Worm (Caenorhabditis elegans): ENCODE measurements around the gene lipl-5.

lipl-5 gene

DNA sequence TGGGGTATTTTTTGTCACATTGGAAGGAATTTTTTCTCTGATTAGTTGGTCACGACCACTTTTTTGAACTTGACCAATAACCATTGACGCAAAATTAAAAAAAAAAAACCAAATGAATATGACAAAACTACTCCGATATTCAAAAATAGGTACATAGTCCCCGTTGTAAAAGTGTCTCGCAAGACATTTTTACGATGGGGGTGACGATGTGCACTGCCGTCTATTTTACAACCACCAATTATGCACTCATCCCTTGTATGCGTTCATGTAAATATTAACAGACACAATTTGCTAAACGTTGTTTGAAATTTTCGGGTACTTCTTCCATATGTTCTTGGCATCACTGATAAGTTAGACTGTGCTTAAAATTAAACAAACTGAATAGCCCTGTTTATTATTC is 14.2 kb downstream of the lipl-5 start, which contains the start of gene scl-27:
Gene scl-27 (plus strand): TSS at position 301 of the 400 bp plus-strand sequence.
- TF ChIP-seq egl-18 (GFP tag; IDR thresholded peaks at IDR 0.05) (no peak), unc-62 (GFP tag; optimal IDR thresholded peaks at IDR 0.05) (no peak), mxl-1 (tag; optimal IDR thresholded peaks at IDR 0.05) (no peak), ama-1 (optimal IDR thresholded peaks at IDR 0.05) (no peak), ama-1 (GFP tag; optimal IDR thresholded peaks at IDR 0.05) (no peak), snpc-3.4 (tag; optimal IDR thresholded peaks at IDR 0.05) (no peak), ZK185.1 (tag; optimal IDR thresholded peaks at IDR 0.05; ENCODE audit: poor library complexity, severe bottlenecking) (no peak), hlh-12 (tag; optimal IDR thresholded peaks at IDR 0.05) (no peak), F23B12.7 (tag; optimal IDR thresholded peaks at IDR 0.05; ENCODE audit: insufficient read depth) (no peak), aptf-3 (GFP tag; IDR thresholded peaks at IDR 0.05) (no peak), T07F8.4 (tag; optimal IDR thresholded peaks at IDR 0.05) (no peak), rec-8 (tag; optimal IDR thresholded peaks at IDR 0.05) (no peak), sea-2 (GFP tag; IDR thresholded peaks at IDR 0.05) (no peak)

DNA sequence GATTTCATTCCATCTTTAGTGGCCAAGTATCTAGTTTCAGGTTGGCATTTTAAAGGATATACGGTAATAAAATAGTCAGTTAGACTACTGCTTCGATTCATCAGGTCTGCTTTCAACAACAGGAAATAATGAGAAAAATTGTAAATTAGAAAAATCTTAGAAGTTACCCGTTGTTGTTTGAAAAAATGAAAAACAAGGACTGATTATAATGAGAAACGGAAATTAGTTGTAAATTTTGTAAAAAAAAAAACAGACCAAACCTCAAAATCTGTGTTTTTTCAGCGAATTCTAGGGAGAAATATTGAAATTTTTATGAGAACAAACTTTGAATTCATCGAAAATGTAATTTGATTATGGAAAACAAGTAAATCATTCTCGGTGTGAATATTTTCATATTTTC is 17.5 kb downstream of the lipl-5 start, which contains the start of gene srh-62:
Gene srh-62 (minus strand): TSS at position 101 of the 400 bp plus-strand sequence.
- no peak for TF ChIP-seq mxl-1 (tag; optimal IDR thresholded peaks at IDR 0.05)
- TF ChIP-seq madf-8 (GFP tag; conservative IDR thresholded peaks at IDR 0.05), result no peak
- no peak for TF ChIP-seq aptf-2 (GFP tag; conservative IDR thresholded peaks at IDR 0.05)

DNA sequence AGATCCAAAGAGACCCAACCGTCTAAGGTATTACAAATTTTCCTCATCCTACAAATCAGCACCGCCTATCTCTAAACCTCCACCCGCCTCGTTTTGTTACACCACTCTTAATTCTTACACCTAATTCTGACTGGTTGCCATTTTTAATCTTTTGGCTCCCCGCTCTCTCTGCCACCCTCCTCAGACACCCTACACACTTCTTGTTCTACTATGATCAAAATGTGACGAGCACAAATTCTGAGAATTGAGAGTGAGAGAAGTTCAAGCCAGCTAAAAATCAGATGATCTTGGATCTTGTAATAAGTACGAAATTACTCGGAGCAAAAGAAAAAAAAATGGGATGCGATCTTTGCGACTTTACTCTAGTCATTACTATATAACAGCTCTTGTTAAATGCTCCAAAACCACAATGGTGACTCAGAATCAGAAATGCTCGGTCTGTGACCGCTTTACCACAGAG is 18.7 kb downstream of the lipl-5 start, which contains the start of gene nhr-252:
Gene nhr-252 (plus strand): TSS at position 410 of the 460 bp plus-strand sequence.
- TF ChIP-seq F39B2.1 (GFP tag; IDR thresholded peaks at IDR 0.05) (no peak), ceh-27 (GFP tag; optimal IDR thresholded peaks at IDR 0.05) (no peak)

DNA sequence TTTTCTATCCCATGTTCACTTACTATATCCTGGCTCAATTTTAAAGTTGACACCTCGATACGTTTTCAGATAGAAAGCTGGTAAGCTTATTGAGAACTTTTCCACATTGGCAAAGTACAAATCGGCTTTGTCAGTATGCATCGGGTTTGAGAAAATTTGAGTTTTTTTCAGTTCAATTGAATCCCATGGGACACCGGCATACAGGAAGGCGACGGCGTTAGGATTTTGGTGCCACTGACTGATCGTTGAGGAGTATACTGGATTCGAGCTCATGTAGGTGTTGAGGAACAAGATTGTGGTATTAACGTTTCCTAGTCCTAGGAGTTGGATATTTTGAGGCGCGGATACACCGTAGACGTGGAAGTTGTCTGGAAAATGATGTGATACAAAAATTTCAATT is 27.3 kb downstream of the lipl-5 start:
- TF ChIP-seq ztf-25 (GFP tag; IDR thresholded peaks at IDR 0.05) (no peak), D2030.7 (GFP tag; IDR thresholded peaks at IDR 0.05) (no peak), pha-4 (tag; optimal IDR thresholded peaks at IDR 0.05) (no peak), C06A6.2 (GFP tag; conservative IDR thresholded peaks at IDR 0.05) (no peak), nhr-80 (tag; optimal IDR thresholded peaks at IDR 0.05) (no peak), ceh-79 (tag; optimal IDR thresholded peaks at IDR 0.05) (no peak), him-1 (tag; optimal IDR thresholded peaks at IDR 0.05) (no peak), ama-1 (optimal IDR thresholded peaks at IDR 0.05) (no peak), ama-1 (GFP tag; optimal IDR thresholded peaks at IDR 0.05) (no peak), nhr-120 (GFP tag; IDR thresholded peaks at IDR 0.05) (no peak), madf-6 (GFP tag; IDR thresholded peaks at IDR 0.05) (no peak), let-607 (tag; optimal IDR thresholded peaks at IDR 0.05) (no peak), K11D2.4 (GFP tag; IDR thresholded peaks at IDR 0.05) (no peak), ztf-6 (GFP tag; IDR thresholded peaks at IDR 0.05) (no peak), bed-1 (GFP tag; IDR thresholded peaks at IDR 0.05) (no peak), lin-40 (tag; optimal IDR thresholded peaks at IDR 0.05) (no peak), nfya-2 (GFP tag; IDR thresholded peaks at IDR 0.05) (no peak), cebp-2 (GFP tag; IDR thresholded peaks at IDR 0.05) (no peak), B0261.1 (tag; optimal IDR thresholded peaks at IDR 0.05) (no peak), sptf-2 (GFP tag; optimal IDR thresholded peaks at IDR 0.05) (no peak), zim-3 (tag; optimal IDR thresholded peaks at IDR 0.05) (no peak)

Data from whole organism, young adult.